Fruit fly (Drosophila melanogaster) whole organism, larva: ENCODE measurements around the gene Scamp.

Experiments
- noc ChIP-seq: fragments of 200-800 bp; sonication (Bioruptor generic); optimal IDR thresholded peaks from 3 replicates; lab custom pipeline; 2019; ENCODE audit warnings: missing biosample characterization, mild to moderate bottlenecking, missing genetic modification characterization, moderate library complexity

Gene Scamp

DNA sequence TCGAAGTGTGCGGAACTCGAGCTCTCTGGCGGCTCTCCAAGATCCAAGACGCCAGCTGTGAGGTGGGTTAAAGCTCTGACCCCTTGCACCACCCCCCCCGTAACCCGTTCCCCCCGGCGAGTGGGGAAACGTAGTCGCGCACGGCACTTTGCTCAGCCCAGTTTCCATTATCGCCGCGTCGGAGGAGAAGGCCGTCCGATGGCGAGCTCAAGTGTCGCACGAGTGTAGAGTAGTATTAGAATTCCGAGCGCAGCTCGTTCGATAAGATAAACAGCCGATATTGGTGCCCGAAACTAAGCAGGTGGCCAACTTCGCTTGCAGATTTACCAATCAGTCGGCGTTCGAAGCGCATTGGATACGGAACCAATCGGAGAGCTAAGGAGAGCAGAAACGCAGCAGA, 15.7 kb upstream of the Scamp start:
- TF ChIP-seq noc (tag; lab: Kevin White, UChicago): no peak

DNA sequence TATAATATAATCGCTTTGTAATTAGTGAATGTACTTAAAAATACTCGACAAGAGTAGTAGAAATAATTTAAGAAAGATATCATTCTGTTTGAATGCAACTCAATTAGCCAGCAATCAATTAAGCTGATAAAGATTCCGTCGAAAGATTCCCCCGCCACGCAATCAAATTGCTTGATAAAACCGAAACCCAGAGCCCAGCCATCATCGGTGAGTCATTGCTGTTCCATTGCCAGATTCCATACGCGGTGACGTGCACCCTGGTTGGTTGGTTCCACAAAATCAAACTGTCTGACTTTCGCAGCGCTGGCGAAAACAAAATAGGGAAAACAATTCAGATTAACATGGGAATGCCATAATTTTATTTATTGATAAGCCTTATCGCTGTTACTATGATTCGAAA, 14.8 kb upstream of the Scamp start:
- TF ChIP-seq noc (tag; lab: Kevin White, UChicago): no peak

DNA sequence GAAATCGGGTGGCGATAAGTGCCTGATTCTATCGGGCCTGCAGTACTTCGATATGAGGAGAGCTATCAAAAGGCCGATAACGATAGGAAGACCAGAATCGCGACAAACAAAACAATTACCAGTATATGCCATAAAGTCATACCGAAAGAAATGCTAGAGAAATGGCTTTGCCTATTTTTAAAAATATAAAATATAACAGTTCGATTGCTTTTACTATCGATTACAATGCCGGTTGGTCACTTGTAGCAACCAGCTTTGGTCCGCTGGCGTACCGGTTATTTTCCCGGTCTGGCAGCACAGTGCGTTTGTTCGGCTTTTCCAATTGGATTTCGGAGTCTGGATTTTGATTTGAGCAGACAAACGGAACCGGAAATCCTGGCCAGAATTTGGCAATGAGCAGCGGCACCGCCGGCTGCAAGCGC, 12.8 kb upstream of the Scamp start, which contains the start of the genes shtd, CG6294 and CG6299:
TSS of gene shtd (minus strand) at position 6 of the 422 bp plus-strand sequence.
TSS of gene CG6294 (plus strand) at position 287 of the 422 bp plus-strand sequence.
TSS of gene CG6299 (plus strand) at position 287 of the 422 bp plus-strand sequence.
- no peak for TF ChIP-seq noc (tag; lab: Kevin White, UChicago)

DNA sequence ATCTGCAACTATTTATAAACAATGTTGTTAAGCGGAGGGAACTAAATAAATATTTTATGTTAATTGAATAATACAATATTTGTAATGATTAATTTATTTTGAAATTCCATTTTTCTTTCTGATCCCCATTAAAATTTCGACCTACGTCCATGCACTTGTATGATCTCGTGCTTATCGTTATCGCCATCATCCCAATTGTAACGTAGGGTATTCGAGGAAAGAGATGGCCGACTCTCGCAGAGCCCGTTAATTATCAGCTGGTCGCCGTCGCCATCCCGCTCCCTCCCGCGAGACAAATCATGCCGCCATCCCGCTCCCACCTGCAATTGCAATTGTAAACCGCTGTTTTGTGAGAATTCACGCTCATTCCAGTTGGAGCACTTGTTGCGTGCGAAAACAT, 3.4 kb upstream of the Scamp start, which contains the start of gene CG11655:
TSS of gene CG11655 (plus strand) at position 351 of the 400 bp plus-strand sequence.
- TF ChIP-seq noc (tag; lab: Kevin White, UChicago): peak; percentile 64

DNA sequence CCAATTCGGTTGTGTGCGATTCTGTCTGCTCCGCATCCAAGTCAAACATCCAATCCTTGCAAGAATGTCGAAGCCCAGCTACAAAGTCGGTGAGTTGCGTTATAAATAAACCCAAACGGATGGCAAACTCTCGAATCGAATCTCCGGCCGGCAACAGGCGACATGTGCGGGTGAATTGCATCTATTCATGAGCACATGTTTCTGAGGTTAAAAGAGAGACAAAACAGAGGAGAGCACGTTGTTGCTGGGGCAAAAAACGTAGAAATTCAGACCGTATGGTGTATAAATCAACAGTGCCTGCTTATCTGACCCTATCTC, 603 bp upstream of the Scamp start:
- TF ChIP-seq noc (tag; lab: Kevin White, UChicago): no peak

DNA sequence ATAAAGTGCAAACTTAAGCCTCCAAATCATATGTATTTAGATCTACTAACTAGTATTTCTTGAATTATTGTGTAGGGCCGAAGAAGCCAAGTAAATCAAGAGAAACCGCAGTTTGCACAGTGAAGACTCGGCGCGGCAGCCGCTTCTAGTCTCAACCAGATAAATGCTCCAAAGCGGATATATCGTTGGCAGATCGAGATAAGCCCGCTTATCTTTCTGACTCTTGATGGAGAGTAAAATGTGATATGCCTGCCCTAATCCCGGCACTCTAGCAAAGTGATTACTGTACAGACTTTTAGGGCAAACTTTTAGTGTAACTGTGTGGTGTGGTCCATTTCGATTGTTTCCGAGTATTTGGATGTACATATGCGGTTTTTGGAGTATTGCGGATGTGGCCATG, 874 bp downstream of the Scamp start:
- TF ChIP-seq noc (tag; lab: Kevin White, UChicago): no peak

DNA sequence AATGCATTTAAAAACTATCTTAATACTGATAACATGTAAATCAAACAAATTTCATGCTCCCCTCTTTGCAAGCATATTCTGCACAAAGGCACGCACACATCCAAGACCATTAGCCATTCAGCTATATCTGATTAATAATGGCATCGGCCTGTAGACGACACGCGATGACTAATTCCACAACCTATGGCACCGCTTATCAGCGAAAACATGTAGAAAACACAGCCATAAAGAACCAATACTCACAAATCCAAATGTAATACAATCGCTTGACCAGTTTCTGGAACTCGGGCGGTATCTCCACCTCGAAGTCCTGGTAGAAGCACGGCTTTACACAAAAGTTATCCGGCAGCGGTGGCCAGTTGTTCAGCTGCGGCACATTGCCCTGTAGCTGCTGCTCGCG, 1.5 kb downstream of the Scamp start:
- TF ChIP-seq noc (tag; lab: Kevin White, UChicago): no peak

DNA sequence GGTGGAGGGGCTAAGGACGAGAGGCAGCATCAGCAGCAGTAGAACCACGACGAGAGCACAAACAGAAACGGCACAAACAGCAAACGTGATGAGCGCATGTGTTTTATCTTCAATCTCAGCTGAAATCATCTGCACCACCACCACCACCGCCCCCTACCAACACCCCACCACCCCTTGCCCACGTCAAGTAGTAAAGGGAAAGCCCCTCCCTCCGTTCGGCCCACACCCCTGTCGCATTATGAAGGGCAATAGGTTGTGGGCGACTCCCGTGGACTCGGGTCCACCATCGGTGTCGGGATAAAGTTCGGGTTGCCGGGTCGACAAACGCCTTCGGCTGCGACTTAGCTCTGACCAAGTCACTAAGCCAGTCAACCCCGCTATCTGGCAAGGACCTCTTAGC, 6.2 kb downstream of the Scamp start:
- no peak for TF ChIP-seq noc (tag; lab: Kevin White, UChicago)

DNA sequence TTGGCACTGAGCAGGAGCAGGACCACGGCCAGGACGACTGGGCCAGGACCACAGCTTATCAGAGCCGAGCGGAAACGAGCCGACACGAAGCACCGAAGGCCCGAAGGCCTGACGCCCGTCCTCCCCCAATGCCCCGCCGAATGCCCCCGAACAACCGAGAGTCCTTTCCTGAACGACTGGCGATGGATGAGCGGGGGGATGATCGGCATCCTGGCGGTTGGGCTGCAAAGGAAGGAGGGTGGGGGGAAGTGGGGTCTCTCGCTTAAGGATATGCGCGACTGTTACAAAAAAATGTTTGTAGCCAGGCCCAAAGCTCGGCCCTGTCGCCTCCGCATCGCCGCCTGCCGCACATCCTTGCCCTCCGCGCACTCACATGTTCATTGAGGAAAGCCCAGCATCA, 8.4 kb downstream of the Scamp start, which contains the start of gene Cngl:
TSS of gene Cngl (minus strand) at position 8 of the 400 bp plus-strand sequence.
- no peak for TF ChIP-seq noc (tag; lab: Kevin White, UChicago)

DNA sequence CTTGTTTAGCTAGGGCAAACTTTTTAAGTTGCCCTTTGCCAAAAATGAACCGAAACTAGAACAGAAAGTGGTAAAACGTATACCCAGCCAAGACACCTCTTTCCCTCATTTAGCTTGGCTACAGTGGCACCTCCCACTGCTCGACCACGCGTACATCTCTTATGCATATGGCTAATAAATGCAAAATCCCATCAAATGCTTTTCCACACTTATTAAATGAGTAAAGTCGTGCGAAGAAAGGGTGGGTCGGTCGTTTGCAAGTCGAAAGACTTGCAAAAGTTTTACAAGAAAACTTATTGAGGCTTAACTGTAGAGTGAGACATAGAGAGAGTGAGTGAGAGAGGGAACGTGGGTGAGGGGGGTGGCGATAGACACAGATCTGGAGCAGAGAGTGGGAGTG, 42.9 kb downstream of the Scamp start:
- no peak for TF ChIP-seq noc (tag; lab: Kevin White, UChicago)

DNA sequence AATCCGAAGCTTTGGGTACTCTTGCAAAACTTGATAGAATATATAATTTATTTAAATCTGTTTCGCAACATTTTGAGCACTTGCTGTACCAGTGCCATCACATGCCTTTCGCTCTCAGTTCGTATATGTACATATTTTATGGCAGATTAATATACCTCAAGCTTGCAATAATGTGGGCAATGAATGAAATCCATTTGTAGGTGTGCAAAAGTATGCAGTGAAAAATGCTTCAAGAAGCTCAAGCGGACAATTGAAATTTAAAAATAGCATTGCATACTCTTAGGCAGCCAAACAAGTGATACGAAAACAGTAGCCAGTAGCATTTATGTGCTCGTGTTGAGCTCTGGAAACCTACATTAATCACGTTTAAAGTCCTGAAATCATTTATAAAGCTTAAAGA, 47.8 kb downstream of the Scamp start:
- TF ChIP-seq noc (tag; lab: Kevin White, UChicago): no peak
